Worm (Caenorhabditis elegans) whole organism, early embryonic: ENCODE data around the gene enpl-1.

ENCODE experiments used
- aly-1 ChIP-seq: sonication (generic microtip); optimal IDR thresholded peaks from 2 replicates; lab custom pipeline; 2016; ENCODE audit warnings: missing genetic modification characterization, missing compliant biosample characterization
- ama-1 ChIP-seq: fragments of 150-350 bp; optimal IDR thresholded peaks from 2 replicates; lab custom pipeline; 2014
- ets-7 ChIP-seq: sonication (generic microtip); optimal IDR thresholded peaks from 2 replicates; lab custom pipeline; 2016; ENCODE audit warnings: missing genotype, missing genetic modification characterization, missing compliant biosample characterization
- flt-1 ChIP-seq: fragments of 200-800 bp; sonication (Bioruptor generic); IDR thresholded peaks from 2 replicates; pipeline ENCODE4 v1.3.6; 2022; ENCODE audit warnings: missing genetic modification characterization, missing compliant biosample characterization
- hmbx-1 ChIP-seq: sonication (generic microtip); optimal IDR thresholded peaks from 2 replicates; lab custom pipeline; 2016; ENCODE audit warnings: mild to moderate bottlenecking, missing genetic modification characterization, missing compliant biosample characterization
- sea-1 ChIP-seq: fragments of 200-800 bp; sonication (Bioruptor generic); conservative IDR thresholded peaks from 2 replicates; pipeline ENCODE4 v1.3.6; 2022; ENCODE audit warnings: missing genetic modification characterization, missing compliant biosample characterization
- tbx-37 ChIP-seq: fragments of 200-800 bp; sonication (Bioruptor generic); conservative IDR thresholded peaks from 2 replicates; pipeline ENCODE4 v1.3.6; 2022; ENCODE audit warnings: missing genetic modification reagents, missing genetic modification characterization, missing compliant biosample characterization

- no peak for TF ChIP-seq ama-1 (lab: Kevin White, UChicago)
- TF ChIP-seq ets-7 (tag; lab: Kevin White, UChicago) = no peak
- no peak for TF ChIP-seq flt-1 (GFP tag; lab: Robert Waterston, UW)
- TF ChIP-seq tbx-37 = no peak
- no peak for TF ChIP-seq hmbx-1
- no peak for TF ChIP-seq sea-1
- TF ChIP-seq aly-1 (tag; lab: Kevin White, UChicago) = no peak
Measured at ce11 chrIV:11160707-11161106, 41.6 kb downstream of the enpl-1 start, which contains the start of gene C08F8.15.
